Worm (Caenorhabditis elegans) whole organism, early embryonic: ENCODE results near the gene txt-1.

Experiments used
- aly-1 ChIP-seq: sonication (generic microtip); optimal IDR thresholded peaks from 2 replicates; lab custom pipeline; 2016; ENCODE audit warnings: missing genetic modification characterization, missing compliant biosample characterization
- hnd-1 ChIP-seq: sonication (generic microtip); optimal IDR thresholded peaks from 2 replicates; lab custom pipeline; 2016; ENCODE audit warnings: missing genetic modification characterization, missing compliant biosample characterization
- sea-1 ChIP-seq: fragments of 200-800 bp; sonication (Bioruptor generic); conservative IDR thresholded peaks from 2 replicates; pipeline ENCODE4 v1.3.6; 2022; ENCODE audit warnings: missing genetic modification characterization, missing compliant biosample characterization

- TF ChIP-seq hnd-1 (tag; lab: Kevin White, UChicago): no peak
- no peak for TF ChIP-seq sea-1
- TF ChIP-seq aly-1 (tag; lab: Kevin White, UChicago): no peak
These were observed 6.2 kb downstream of the txt-1 start for ce11 chrII:112231-112630.
